Worm (Caenorhabditis elegans) whole organism, young adult: ENCODE data around the gene far-5.

Source experiments
- B0336.3 ChIP-seq: fragments of 200-800 bp; sonication (Bioruptor generic); IDR thresholded peaks from 2 replicates; pipeline ENCODE4 v1.3.6; 2022; ENCODE audit warnings: missing genetic modification characterization, missing compliant biosample characterization
- C06A6.2 ChIP-seq: fragments of 200-800 bp; sonication (Bioruptor generic); conservative IDR thresholded peaks from 2 replicates; pipeline ENCODE4 v1.3.6; 2022; ENCODE audit warnings: missing genetic modification characterization, missing compliant biosample characterization
- D2030.7 ChIP-seq: fragments of 200-800 bp; sonication (Bioruptor generic); IDR thresholded peaks from 2 replicates; pipeline ENCODE4 v1.3.6; 2022; ENCODE audit warnings: missing genetic modification reagents, missing genetic modification characterization, missing compliant biosample characterization
- F37B4.10 ChIP-seq: fragments of 200-800 bp; sonication (Bioruptor generic); IDR thresholded peaks from 2 replicates; pipeline ENCODE4 v1.3.6; 2022; ENCODE audit warnings: missing genetic modification characterization, missing compliant biosample characterization
- F49E8.2 ChIP-seq: sonication (generic microtip); optimal IDR thresholded peaks from 3 replicates; lab custom pipeline; 2017; ENCODE audit warnings: missing genetic modification characterization, mild to moderate bottlenecking, missing compliant biosample characterization, antibody characterized with exemption, moderate library complexity; ENCODE audit not compliant: insufficient read depth
- F52B5.7 ChIP-seq: sonication (generic microtip); optimal IDR thresholded peaks from 2 replicates; lab custom pipeline; 2016; ENCODE audit warnings: mild to moderate bottlenecking, missing genetic modification characterization, missing compliant biosample characterization
- K11D2.4 ChIP-seq: fragments of 200-800 bp; sonication (Bioruptor generic); IDR thresholded peaks from 2 replicates; pipeline ENCODE4 v1.3.6; 2022; ENCODE audit warnings: missing genetic modification reagents, missing genetic modification characterization, missing compliant biosample characterization
- Y53G8AR.9 ChIP-seq: fragments of 200-800 bp; sonication (Bioruptor generic); conservative IDR thresholded peaks from 2 replicates; pipeline ENCODE4 v1.3.6; 2022; ENCODE audit warnings: missing genetic modification reagents, missing genetic modification characterization, missing compliant biosample characterization
- Y95B8A.8 ChIP-seq: fragments of 200-800 bp; sonication (Bioruptor generic); IDR thresholded peaks from 2 replicates; pipeline ENCODE4 v1.3.6; 2022; ENCODE audit warnings: missing genetic modification reagents, missing genetic modification characterization, missing compliant biosample characterization
- ZK185.1 ChIP-seq: sonication (generic microtip); optimal IDR thresholded peaks from 2 replicates; lab custom pipeline; 2016; ENCODE audit warnings: mild to moderate bottlenecking, missing genetic modification characterization, missing compliant biosample characterization; ENCODE audit not compliant: poor library complexity, severe bottlenecking
- ceh-58 ChIP-seq: fragments of 200-800 bp; sonication (Bioruptor generic); IDR thresholded peaks from 2 replicates; pipeline ENCODE4 v1.3.6; 2022; ENCODE audit warnings: missing genetic modification characterization, missing compliant biosample characterization
- die-1 ChIP-seq: sonication (generic microtip); optimal IDR thresholded peaks from 2 replicates; lab custom pipeline; 2016; ENCODE audit warnings: missing genotype, mild to moderate bottlenecking, missing genetic modification characterization, missing compliant biosample characterization
- dox-1 ChIP-seq: fragments of 200-800 bp; sonication (Bioruptor generic); IDR thresholded peaks from 2 replicates; pipeline ENCODE4 v1.3.6; 2022; ENCODE audit warnings: missing genetic modification reagents, missing genetic modification characterization, missing compliant biosample characterization
- egl-44 ChIP-seq: fragments of 200-800 bp; sonication (Bioruptor generic); IDR thresholded peaks from 2 replicates; pipeline ENCODE4 v1.3.6; 2022; ENCODE audit warnings: missing genetic modification reagents, missing genetic modification characterization, missing compliant biosample characterization
- egrh-3 ChIP-seq: fragments of 200-800 bp; sonication (Bioruptor generic); IDR thresholded peaks from 2 replicates; pipeline ENCODE4 v1.3.6; 2022; ENCODE audit warnings: missing genetic modification reagents, missing genetic modification characterization, missing compliant biosample characterization
- ekl-4 ChIP-seq: fragments of 200-800 bp; sonication (Bioruptor generic); IDR thresholded peaks from 2 replicates; pipeline ENCODE4 v1.3.6; 2022; ENCODE audit warnings: missing genetic modification reagents, missing genetic modification characterization, missing compliant biosample characterization
- ets-4 ChIP-seq: fragments of 200-800 bp; sonication (Bioruptor generic); optimal IDR thresholded peaks from 2 replicates; lab custom pipeline; 2018; ENCODE audit warnings: mild to moderate bottlenecking, missing genetic modification characterization, missing compliant biosample characterization
- hlh-12 ChIP-seq: sonication (generic microtip); optimal IDR thresholded peaks from 2 replicates; lab custom pipeline; 2016; ENCODE audit warnings: missing genetic modification characterization, missing compliant biosample characterization
- hlh-26 ChIP-seq: fragments of 200-800 bp; sonication (Bioruptor generic); conservative IDR thresholded peaks from 2 replicates; pipeline ENCODE4 v1.3.6; 2022; ENCODE audit warnings: missing genetic modification reagents, missing genetic modification characterization, missing compliant biosample characterization
- hmg-1.2 ChIP-seq: fragments of 200-800 bp; sonication (Bioruptor generic); IDR thresholded peaks from 2 replicates; pipeline ENCODE4 v1.3.6; 2022; ENCODE audit warnings: missing genetic modification reagents, missing genetic modification characterization, missing compliant biosample characterization
- hrde-1 ChIP-seq: sonication (generic microtip); optimal IDR thresholded peaks from 2 replicates; lab custom pipeline; 2016; ENCODE audit warnings: missing genetic modification characterization, mild to moderate bottlenecking, missing compliant biosample characterization, moderate library complexity, missing genotype, missing genetic modification reagents, borderline replicate concordance
- lag-1 ChIP-seq: fragments of 200-800 bp; sonication (Bioruptor generic); IDR thresholded peaks from 2 replicates; pipeline ENCODE4 v1.3.6; 2022; ENCODE audit warnings: missing genetic modification reagents, missing genetic modification characterization, missing compliant biosample characterization
- lin-26 ChIP-seq: fragments of 200-800 bp; sonication (Bioruptor generic); IDR thresholded peaks from 2 replicates; pipeline ENCODE4 v1.3.6; 2022; ENCODE audit warnings: missing genetic modification reagents, missing genetic modification characterization, missing compliant biosample characterization
- lin-40 ChIP-seq: sonication (generic microtip); optimal IDR thresholded peaks from 2 replicates; lab custom pipeline; 2016; ENCODE audit warnings: missing genetic modification characterization, mild to moderate bottlenecking, missing compliant biosample characterization, missing genotype, missing genetic modification reagents
- lsl-1 ChIP-seq: fragments of 200-800 bp; sonication (Bioruptor generic); optimal IDR thresholded peaks from 2 replicates; lab custom pipeline; 2018; ENCODE audit warnings: mild to moderate bottlenecking, missing genetic modification characterization, moderate library complexity, missing compliant biosample characterization
- lsy-27 ChIP-seq: sonication (generic microtip); optimal IDR thresholded peaks from 2 replicates; lab custom pipeline; 2017; ENCODE audit warnings: missing genetic modification characterization, mild to moderate bottlenecking, missing compliant biosample characterization, antibody characterized with exemption, missing genotype, borderline replicate concordance; ENCODE audit not compliant: insufficient read depth
- mcd-1 ChIP-seq: fragments of 200-800 bp; sonication (Bioruptor generic); IDR thresholded peaks from 2 replicates; pipeline ENCODE4 v1.3.6; 2022; ENCODE audit warnings: missing genetic modification reagents, missing genetic modification characterization, missing compliant biosample characterization
- nfya-1 ChIP-seq: sonication (generic microtip); optimal IDR thresholded peaks from 2 replicates; lab custom pipeline; 2017; ENCODE audit warnings: antibody characterized with exemption, missing compliant biosample characterization, missing genetic modification characterization, borderline replicate concordance; ENCODE audit not compliant: insufficient read depth
- nhr-179 ChIP-seq: sonication (generic microtip); optimal IDR thresholded peaks from 2 replicates; lab custom pipeline; 2016; ENCODE audit warnings: mild to moderate bottlenecking, missing genetic modification characterization, missing compliant biosample characterization
- pbrm-1 ChIP-seq: fragments of 200-800 bp; sonication (Bioruptor generic); IDR thresholded peaks from 2 replicates; pipeline ENCODE4 v1.3.6; 2022; ENCODE audit warnings: missing genetic modification reagents, missing genetic modification characterization, missing compliant biosample characterization
- snpc-1.3 ChIP-seq: sonication (generic microtip); optimal IDR thresholded peaks from 2 replicates; lab custom pipeline; 2017; ENCODE audit warnings: missing genetic modification characterization, mild to moderate bottlenecking, missing compliant biosample characterization, antibody characterized with exemption, moderate library complexity, missing genotype, missing genetic modification reagents; ENCODE audit not compliant: insufficient read depth
- zfh-2 ChIP-seq: fragments of 200-800 bp; sonication (Bioruptor generic); conservative IDR thresholded peaks from 2 replicates; pipeline ENCODE4 v1.3.6; 2022; ENCODE audit warnings: missing genetic modification reagents, missing genetic modification characterization, missing compliant biosample characterization
- zim-3 ChIP-seq: sonication (generic microtip); optimal IDR thresholded peaks from 2 replicates; lab custom pipeline; 2017; ENCODE audit warnings: mild to moderate bottlenecking, missing genetic modification characterization, moderate library complexity, missing compliant biosample characterization
- ztf-26 ChIP-seq: sonication (generic microtip); optimal IDR thresholded peaks from 2 replicates; lab custom pipeline; 2017; ENCODE audit warnings: missing genetic modification characterization, missing compliant biosample characterization
- ztf-3 ChIP-seq: fragments of 200-800 bp; sonication (Bioruptor generic); optimal IDR thresholded peaks from 2 replicates; lab custom pipeline; 2018; ENCODE audit warnings: mild to moderate bottlenecking, missing genetic modification characterization, missing compliant biosample characterization
- ztf-6 ChIP-seq: fragments of 200-800 bp; sonication (Bioruptor generic); IDR thresholded peaks from 2 replicates; pipeline ENCODE4 v1.3.6; 2022; ENCODE audit warnings: missing genetic modification reagents, missing genetic modification characterization, missing compliant biosample characterization

far-5 gene

ce11 chrV:13003378-13003777 lies 8.0 kb downstream of the far-5 start (continued):
- TF ChIP-seq ztf-3 (GFP tag; lab: Kevin White, UChicago) (peak; percentile 45), nhr-179 (tag; lab: Kevin White, UChicago) (peak; percentile 0), ekl-4 (GFP tag; lab: Robert Waterston, UW) (peak; percentile 58; the same call in 1 of the 2 replicates), die-1 (tag; lab: Kevin White, UChicago) (peak; percentile 79), lin-40 (tag; lab: Kevin White, UChicago) (peak; percentile 76), ceh-58 (GFP tag; lab: Robert Waterston, UW) (no peak), ztf-6 (GFP tag; lab: Robert Waterston, UW) (0 out of 2 replicates have a peak, but pooled peaks have one; percentile 28), snpc-1.3 (tag; lab: Kevin White, UChicago) (peak; percentile 85), dox-1 (peak; percentile 72; the same call in 1 of the 2 replicates), hlh-26 (no peak), pbrm-1 (peak; percentile 67), C06A6.2 (GFP tag; lab: Robert Waterston, UW) (no peak), Y53G8AR.9 (GFP tag; lab: Robert Waterston, UW) (peak; percentile 29; the same call in 1 of the 2 replicates), lsy-27 (no peak), hlh-12 (tag; lab: Kevin White, UChicago) (peak; percentile 2), mcd-1 (GFP tag; lab: Robert Waterston, UW) (peak; percentile 59), F52B5.7 (tag; lab: Kevin White, UChicago) (peak; percentile 22), zim-3 (tag; lab: Kevin White, UChicago) (peak; percentile 87), egl-44 (GFP tag; lab: Robert Waterston, UW) (peak; percentile 84; the same call in 1 of the 2 replicates), zfh-2 (GFP tag; lab: Robert Waterston, UW) (0 out of 2 replicates have a peak, but pooled peaks have one; percentile 36), lag-1 (GFP tag; lab: Robert Waterston, UW) (no peak), lsl-1 (GFP tag; lab: Kevin White, UChicago) (peak; percentile 38), Y95B8A.8 (GFP tag; lab: Robert Waterston, UW) (no peak), hrde-1 (peak; percentile 63), B0336.3 (GFP tag; lab: Robert Waterston, UW) (peak; percentile 37), ets-4 (GFP tag; lab: Kevin White, UChicago) (no peak)

- TF ChIP-seq nfya-1 (tag; lab: Kevin White, UChicago) (no peak), zfh-2 (GFP tag; lab: Robert Waterston, UW) (peak; percentile 88), F37B4.10 (GFP tag; lab: Robert Waterston, UW) (0 out of 2 replicates have a peak, but pooled peaks have one; percentile 25), ztf-26 (tag; lab: Kevin White, UChicago) (no peak), lin-26 (GFP tag; lab: Robert Waterston, UW) (0 out of 2 replicates have a peak, but pooled peaks have one; percentile 34), K11D2.4 (0 out of 2 replicates have a peak, but pooled peaks have one; percentile 11), D2030.7 (GFP tag; lab: Robert Waterston, UW) (peak; percentile 24; the same call in 1 of the 2 replicates), egrh-3 (peak; percentile 69), nhr-179 (tag; lab: Kevin White, UChicago) (no peak), hmg-1.2 (no peak), ZK185.1 (tag; lab: Kevin White, UChicago) (no peak), F49E8.2 (tag; lab: Kevin White, UChicago) (no peak)
Measured at ce11 chrV:13004374-13004773, 9.0 kb downstream of the far-5 start.
